Worm (Caenorhabditis elegans) whole organism, L3 larva: ENCODE results near the gene F31F6.1.

Source experiments
- R02D3.7 ChIP-seq: fragments of 150-350 bp; optimal IDR thresholded peaks from 2 replicates; lab custom pipeline; 2014; ENCODE audit warnings: missing biosample characterization, missing genetic modification characterization
- ZK546.5 ChIP-seq: sonication (generic microtip); optimal IDR thresholded peaks from 2 replicates; lab custom pipeline; 2017; ENCODE audit warnings: missing biosample characterization, missing genetic modification characterization
- ama-1 ChIP-seq: fragments of 150-350 bp; optimal IDR thresholded peaks from 2 replicates; lab custom pipeline; 2018
- ceh-16 ChIP-seq: sonication (generic microtip); optimal IDR thresholded peaks from 2 replicates; lab custom pipeline; 2017; ENCODE audit warnings: missing biosample characterization, missing genetic modification characterization
- ceh-82 ChIP-seq: fragments of 150-350 bp; optimal IDR thresholded peaks from 2 replicates; lab custom pipeline; 2014; ENCODE audit warnings: missing biosample characterization, missing genetic modification characterization
- ceh-9 ChIP-seq: sonication (generic microtip); optimal IDR thresholded peaks from 2 replicates; lab custom pipeline; 2018; ENCODE audit warnings: missing biosample characterization, missing genetic modification characterization
- daf-12 ChIP-seq: fragments of 150-350 bp; optimal IDR thresholded peaks from 2 replicates; lab custom pipeline; 2014; ENCODE audit warnings: missing biosample characterization, missing genetic modification reagents, missing genetic modification characterization
- egl-27 ChIP-seq: sonication (generic microtip); optimal IDR thresholded peaks from 4 replicates; lab custom pipeline; 2017; ENCODE audit warnings: missing biosample characterization, missing genetic modification reagents, missing genetic modification characterization
- egl-5 ChIP-seq: fragments of 150-350 bp; optimal IDR thresholded peaks from 2 replicates; lab custom pipeline; 2017; ENCODE audit warnings: missing biosample characterization, missing genetic modification reagents, missing genetic modification characterization, inconsistent platforms
- elt-1 ChIP-seq: fragments of 150-350 bp; optimal IDR thresholded peaks from 2 replicates; lab custom pipeline; 2014; ENCODE audit warnings: missing biosample characterization, missing genetic modification characterization
- elt-2 ChIP-seq: sonication (generic microtip); optimal IDR thresholded peaks from 2 replicates; lab custom pipeline; 2016; ENCODE audit warnings: missing genetic modification reagents, mild to moderate bottlenecking, missing genetic modification characterization, missing compliant biosample characterization
- elt-3 ChIP-seq, 3 experiments: fragments of 150-350 bp in 1 of 3; sonication (generic microtip) in 2 of 3; optimal IDR thresholded peaks; 2 replicates in 2 of 3; 4 replicates in 1 of 3; lab custom pipeline; 2014 to 2017; ENCODE audit warnings: missing biosample characterization in 3 of 3, missing genetic modification characterization in 3 of 3
- eor-1 ChIP-seq, 2 experiments: fragments of 150-350 bp; optimal IDR thresholded peaks; 2 replicates each; lab custom pipeline; 2014 to 2018; ENCODE audit warnings: missing biosample characterization in 2 of 2, missing genetic modification characterization in 2 of 2
- fkh-10 ChIP-seq: sonication (generic microtip); optimal IDR thresholded peaks from 2 replicates; lab custom pipeline; 2017; ENCODE audit warnings: missing biosample characterization, missing genetic modification reagents, missing genetic modification characterization
- fkh-2 ChIP-seq: fragments of 150-350 bp; optimal IDR thresholded peaks from 2 replicates; lab custom pipeline; 2014; ENCODE audit warnings: missing biosample characterization, missing genetic modification reagents, missing genetic modification characterization
- fos-1 ChIP-seq: fragments of 150-350 bp; optimal IDR thresholded peaks from 2 replicates; lab custom pipeline; 2014; ENCODE audit warnings: missing biosample characterization, missing genetic modification characterization
- hmg-11 ChIP-seq: sonication (generic microtip); optimal IDR thresholded peaks from 2 replicates; lab custom pipeline; 2016; ENCODE audit warnings: missing genetic modification characterization, missing compliant biosample characterization
- jun-1 ChIP-seq: fragments of 150-350 bp; optimal IDR thresholded peaks from 2 replicates; lab custom pipeline; 2014; ENCODE audit warnings: missing biosample characterization, missing genetic modification reagents, missing genetic modification characterization
- lin-39 ChIP-seq: fragments of 150-350 bp; optimal IDR thresholded peaks from 2 replicates; lab custom pipeline; 2018; ENCODE audit warnings: missing biosample characterization, missing genetic modification reagents, missing genetic modification characterization
- lsy-12 ChIP-seq: sonication (generic microtip); optimal IDR thresholded peaks from 2 replicates; lab custom pipeline; 2016; ENCODE audit warnings: mild to moderate bottlenecking, missing genetic modification characterization, missing compliant biosample characterization
- nfya-1 ChIP-seq: sonication (generic microtip); optimal IDR thresholded peaks from 2 replicates; lab custom pipeline; 2017; ENCODE audit warnings: missing genetic modification characterization, mild to moderate bottlenecking, missing compliant biosample characterization, antibody characterized with exemption, moderate library complexity; ENCODE audit not compliant: insufficient read depth
- nhr-11 ChIP-seq: fragments of 150-350 bp; optimal IDR thresholded peaks from 2 replicates; lab custom pipeline; 2014; ENCODE audit warnings: missing biosample characterization, missing genetic modification characterization
- nhr-12 ChIP-seq: fragments of 150-350 bp; optimal IDR thresholded peaks from 2 replicates; lab custom pipeline; 2014; ENCODE audit warnings: missing biosample characterization, missing genetic modification characterization
- nhr-237 ChIP-seq: fragments of 150-350 bp; optimal IDR thresholded peaks from 2 replicates; lab custom pipeline; 2014; ENCODE audit warnings: missing biosample characterization, missing genetic modification characterization
- nhr-25 ChIP-seq: sonication (generic microtip); optimal IDR thresholded peaks from 2 replicates; lab custom pipeline; 2017; ENCODE audit warnings: missing biosample characterization, missing genetic modification characterization
- nhr-28 ChIP-seq: fragments of 150-350 bp; optimal IDR thresholded peaks from 2 replicates; lab custom pipeline; 2014; ENCODE audit warnings: missing biosample characterization, missing genetic modification characterization
- nhr-43 ChIP-seq: sonication (generic microtip); optimal IDR thresholded peaks from 2 replicates; lab custom pipeline; 2016; ENCODE audit warnings: mild to moderate bottlenecking, missing genetic modification characterization, missing compliant biosample characterization; ENCODE audit not compliant: poor library complexity, severe bottlenecking
- nhr-67 ChIP-seq: fragments of 150-350 bp; optimal IDR thresholded peaks from 2 replicates; lab custom pipeline; 2014; ENCODE audit warnings: missing biosample characterization, missing genetic modification characterization
- nhr-77 ChIP-seq: fragments of 150-350 bp; optimal IDR thresholded peaks from 2 replicates; lab custom pipeline; 2014; ENCODE audit warnings: missing biosample characterization, missing genetic modification characterization
- pha-4 ChIP-seq: fragments of 150-350 bp; optimal IDR thresholded peaks from 2 replicates; lab custom pipeline; 2014; ENCODE audit warnings: missing biosample characterization, missing genetic modification reagents, missing genetic modification characterization
- skn-1 ChIP-seq: fragments of 150-350 bp; optimal IDR thresholded peaks from 2 replicates; lab custom pipeline; 2014; ENCODE audit warnings: missing biosample characterization, missing genetic modification characterization
- snpc-4 ChIP-seq: fragments of 150-350 bp; optimal IDR thresholded peaks from 2 replicates; lab custom pipeline; 2014; ENCODE audit warnings: missing biosample characterization, missing genetic modification characterization
- unc-39 ChIP-seq: sonication (generic microtip); optimal IDR thresholded peaks from 4 replicates; lab custom pipeline; 2017; ENCODE audit warnings: missing biosample characterization, missing genetic modification characterization
- unc-62 ChIP-seq: fragments of 150-350 bp; sonication (generic microtip); optimal IDR thresholded peaks from 4 replicates; lab custom pipeline; 2014; ENCODE audit warnings: missing biosample characterization, missing genetic modification reagents, missing genetic modification characterization
- zag-1 ChIP-seq: fragments of 150-350 bp; optimal IDR thresholded peaks from 2 replicates; lab custom pipeline; 2014; ENCODE audit warnings: missing biosample characterization, missing genetic modification characterization
- ztf-11 ChIP-seq: fragments of 150-350 bp; optimal IDR thresholded peaks from 2 replicates; lab custom pipeline; 2014; ENCODE audit warnings: missing biosample characterization, missing genetic modification characterization
- ztf-4 ChIP-seq: fragments of 150-350 bp; optimal IDR thresholded peaks from 2 replicates; lab custom pipeline; 2014; ENCODE audit warnings: missing biosample characterization, missing genetic modification characterization

Gene F31F6.1

ce11 chrX:14841030-14841429 lies 27.1 kb downstream of the F31F6.1 start (continued):
- TF ChIP-seq ztf-4 (tag; lab: Kevin White, UChicago) = no peak
- no peak for TF ChIP-seq nhr-67 (tag; lab: Kevin White, UChicago)
- peak; percentile 10 for TF ChIP-seq unc-39 (tag; lab: Kevin White, UChicago)
- TF ChIP-seq nhr-43 = peak; percentile 41
- TF ChIP-seq lsy-12 (tag; lab: Kevin White, UChicago) = peak; percentile 76
- TF ChIP-seq jun-1 (tag; lab: Kevin White, UChicago) = peak; percentile 78
- TF ChIP-seq nhr-237 (tag; lab: Kevin White, UChicago) = no peak
- peak; percentile 57 for TF ChIP-seq unc-62
- peak; percentile 71 for TF ChIP-seq elt-2 (tag; lab: Kevin White, UChicago)
- TF ChIP-seq egl-5 (tag; lab: Kevin White, UChicago) = peak; percentile 95
- no peak for TF ChIP-seq egl-27
- TF ChIP-seq, all 47 proteins: peak for 26

- no peak for TF ChIP-seq elt-1 (tag; lab: Kevin White, UChicago)
- TF ChIP-seq nhr-12 (tag; lab: Kevin White, UChicago) = no peak
- TF ChIP-seq elt-3 (tag; optimal IDR thresholded peaks at IDR 0.05; lab: Kevin White, UChicago) = no peak
- TF ChIP-seq ceh-82 (tag; lab: Kevin White, UChicago) = no peak
- TF ChIP-seq egl-27 = no peak
- TF ChIP-seq nhr-11 (tag; lab: Kevin White, UChicago) = no peak
- TF ChIP-seq nhr-25 (tag; lab: Kevin White, UChicago) = no peak
- no peak for TF ChIP-seq lin-39 (tag; lab: Kevin White, UChicago)
- TF ChIP-seq nhr-237 (tag; lab: Kevin White, UChicago) = no peak
- no peak for TF ChIP-seq hmg-11
- no peak for TF ChIP-seq elt-2 (tag; lab: Kevin White, UChicago)
- TF ChIP-seq fkh-10 (GFP tag; lab: Kevin White, UChicago) = no peak
- TF ChIP-seq fkh-2 = no peak
- TF ChIP-seq ZK546.5 (tag; lab: Kevin White, UChicago) = no peak
- no peak for TF ChIP-seq R02D3.7
- TF ChIP-seq, all 47 proteins: peak for 0
These were observed 29.8 kb downstream of the F31F6.1 start for ce11 chrX:14838339-14838738.

- TF ChIP-seq pha-4 (tag; lab: Kevin White, UChicago) (no peak), fos-1 (tag; lab: Kevin White, UChicago) (no peak), nhr-12 (tag; lab: Kevin White, UChicago) (no peak), nhr-77 (tag; lab: Kevin White, UChicago) (no peak), eor-1 (tag; optimal IDR thresholded peaks at IDR 0.05; lab: Kevin White, UChicago) (no peak), nfya-1 (tag; lab: Kevin White, UChicago) (no peak), egl-27 (no peak), lin-39 (tag; lab: Kevin White, UChicago) (no peak), unc-39 (tag; lab: Kevin White, UChicago) (no peak), egl-5 (tag; lab: Kevin White, UChicago) (no peak), ceh-9 (tag; lab: Kevin White, UChicago) (no peak), ceh-16 (no peak), fkh-2 (no peak), ztf-4 (tag; lab: Kevin White, UChicago) (no peak), ztf-11 (tag; lab: Kevin White, UChicago) (no peak), snpc-4 (tag; lab: Kevin White, UChicago) (no peak), daf-12 (no peak), nhr-28 (tag; lab: Kevin White, UChicago) (no peak), ZK546.5 (tag; lab: Kevin White, UChicago) (no peak), nhr-67 (tag; lab: Kevin White, UChicago) (no peak)
These were observed 36.6 kb downstream of the F31F6.1 start, which contains the start of gene dpf-2 for ce11 chrX:14831531-14831930. dpf-2 (plus strand) TSS chrX:14831831.

- TF ChIP-seq nhr-43 = no peak
- TF ChIP-seq egl-27 = no peak
- TF ChIP-seq nhr-25 (tag; lab: Kevin White, UChicago) = no peak
- no peak for TF ChIP-seq eor-1 (tag; optimal IDR thresholded peaks at IDR 0.05; lab: Kevin White, UChicago)
- TF ChIP-seq pha-4 (tag; lab: Kevin White, UChicago) = no peak
- TF ChIP-seq fkh-10 (GFP tag; lab: Kevin White, UChicago) = no peak
- no peak for TF ChIP-seq hmg-11
- TF ChIP-seq ama-1 = no peak
- no peak for TF ChIP-seq ceh-16
- no peak for TF ChIP-seq skn-1
- TF ChIP-seq nfya-1 (tag; lab: Kevin White, UChicago) = no peak
- no peak for TF ChIP-seq zag-1 (tag; lab: Kevin White, UChicago)
- TF ChIP-seq nhr-67 (tag; lab: Kevin White, UChicago) = no peak
- no peak for TF ChIP-seq elt-1 (tag; lab: Kevin White, UChicago)
- no peak for TF ChIP-seq elt-2 (tag; lab: Kevin White, UChicago)
- TF ChIP-seq ceh-9 (tag; lab: Kevin White, UChicago) = no peak
- no peak for TF ChIP-seq egl-5 (tag; lab: Kevin White, UChicago)
- no peak for TF ChIP-seq nhr-12 (tag; lab: Kevin White, UChicago)
These were observed 39.3 kb downstream of the F31F6.1 start for ce11 chrX:14828766-14829165.
